Fruit fly (Drosophila melanogaster) whole organism, adult: Measurements from ENCODE around the gene DnaJ-H.

ENCODE experiments used
- CG11617 ChIP-seq: fragments of 200-800 bp; sonication (Bioruptor generic); optimal IDR thresholded peaks from 2 replicates; lab custom pipeline; 2017; ENCODE audit warnings: mild to moderate bottlenecking, missing biosample characterization, missing genetic modification reagents, missing genetic modification characterization
- CG12768 ChIP-seq: fragments of 200-800 bp; sonication (Bioruptor generic); optimal IDR thresholded peaks from 2 replicates; lab custom pipeline; 2017; ENCODE audit warnings: missing biosample characterization, missing genetic modification characterization, mild to moderate bottlenecking, moderate library complexity, missing genetic modification reagents
- CG14711 ChIP-seq: fragments of 200-800 bp; sonication (Bioruptor generic); optimal IDR thresholded peaks from 2 replicates; lab custom pipeline; 2018; ENCODE audit warnings: missing biosample characterization, mild to moderate bottlenecking, missing genetic modification characterization, moderate library complexity
- CG1620 ChIP-seq: fragments of 200-800 bp; sonication (Bioruptor generic); optimal IDR thresholded peaks from 2 replicates; lab custom pipeline; 2016; ENCODE audit warnings: missing biosample characterization, missing genetic modification characterization
- CG33017 ChIP-seq: fragments of 200-800 bp; sonication (Bioruptor generic); optimal IDR thresholded peaks from 2 replicates; lab custom pipeline; 2018; ENCODE audit warnings: missing biosample characterization, mild to moderate bottlenecking, missing genetic modification characterization, moderate library complexity
- CG5204 ChIP-seq: fragments of 200-800 bp; sonication (Bioruptor generic); optimal IDR thresholded peaks from 2 replicates; lab custom pipeline; 2016; ENCODE audit warnings: missing biosample characterization, missing genetic modification characterization
- CG7045 ChIP-seq: fragments of 200-800 bp; sonication (Bioruptor generic); optimal IDR thresholded peaks from 2 replicates; lab custom pipeline; 2017; ENCODE audit warnings: missing biosample characterization, mild to moderate bottlenecking, missing genetic modification characterization
- CG7101 ChIP-seq: fragments of 200-800 bp; sonication (Bioruptor generic); optimal IDR thresholded peaks from 2 replicates; lab custom pipeline; 2018; ENCODE audit warnings: missing biosample characterization, mild to moderate bottlenecking, missing genetic modification characterization, moderate library complexity
- Clk ChIP-seq: fragments of 200-800 bp; sonication (Bioruptor generic); optimal IDR thresholded peaks from 2 replicates; lab custom pipeline; 2017; ENCODE audit warnings: missing biosample characterization, missing genetic modification characterization
- Crg-1 ChIP-seq: fragments of 200-800 bp; sonication (Bioruptor generic); optimal IDR thresholded peaks from 2 replicates; lab custom pipeline; 2016; ENCODE audit warnings: missing biosample characterization, missing genetic modification characterization
- Hr96 ChIP-seq: fragments of 200-800 bp; sonication (Bioruptor generic); optimal IDR thresholded peaks from 2 replicates; lab custom pipeline; 2016; ENCODE audit warnings: missing biosample characterization, missing genetic modification characterization
- Mnt ChIP-seq: fragments of 200-800 bp; sonication (Bioruptor generic); optimal IDR thresholded peaks from 2 replicates; lab custom pipeline; 2016; ENCODE audit warnings: missing biosample characterization, mild to moderate bottlenecking, missing genetic modification characterization
- bab1 ChIP-seq: fragments of 200-800 bp; sonication (Bioruptor generic); optimal IDR thresholded peaks from 3 replicates; lab custom pipeline; 2019; ENCODE audit warnings: missing biosample characterization, mild to moderate bottlenecking, missing genetic modification characterization, moderate library complexity
- cic ChIP-seq: fragments of 200-800 bp; sonication (Bioruptor generic); optimal IDR thresholded peaks from 2 replicates; lab custom pipeline; 2017; ENCODE audit warnings: missing biosample characterization, mild to moderate bottlenecking, missing genetic modification characterization, moderate library complexity
- cnc ChIP-seq, 2 experiments: fragments of >200 bp; optimal IDR thresholded peaks; 2 replicates each; lab custom pipeline; 2017
- kay ChIP-seq: fragments of 200-800 bp; sonication (Bioruptor generic); peaks from one replicate; lab custom pipeline; 2016; ENCODE audit warnings: missing biosample characterization, missing genetic modification characterization, borderline replicate concordance
- ovo ChIP-seq: fragments of 200-800 bp; sonication (Bioruptor generic); optimal IDR thresholded peaks from 2 replicates; lab custom pipeline; 2016; ENCODE audit warnings: missing biosample characterization, missing genetic modification characterization
- pad ChIP-seq: fragments of 200-800 bp; sonication (Bioruptor generic); optimal IDR thresholded peaks from 3 replicates; lab custom pipeline; 2017; ENCODE audit warnings: missing biosample characterization, missing genetic modification characterization, mild to moderate bottlenecking, moderate library complexity, missing genetic modification reagents
- tj ChIP-seq: fragments of 200-800 bp; sonication (Bioruptor generic); optimal IDR thresholded peaks from 3 replicates; lab custom pipeline; 2017; ENCODE audit warnings: missing biosample characterization, mild to moderate bottlenecking, missing genetic modification characterization, moderate library complexity
- toe ChIP-seq: fragments of 200-800 bp; sonication (Bioruptor generic); optimal IDR thresholded peaks from 2 replicates; lab custom pipeline; 2016; ENCODE audit warnings: missing biosample characterization, missing genetic modification characterization

DnaJ-H gene

dm6 chr2L:13165802-13166347 is at the start of gene DnaJ-H:
TSS of gene DnaJ-H (minus strand) at chr2L:13166072.
- TF ChIP-seq CG14711 (tag; lab: Kevin White, UChicago) (no peak), cic (peak; percentile 60), tj (GFP tag; lab: Kevin White, UChicago) (peak; percentile 88), Mnt (GFP tag; lab: Kevin White, UChicago) (peak; percentile 37), cnc (optimal IDR thresholded peaks at IDR 0.05; lab: Kevin White, UChicago) (no peak)

- TF ChIP-seq CG7101 (no peak), Mnt (GFP tag; lab: Kevin White, UChicago) (no peak)
Observed at dm6 chr2L:13215010-13215409, 49.1 kb upstream of the DnaJ-H start, which contains the start of gene kek4. TSS of gene kek4 (minus strand) at chr2L:13215350.

- TF ChIP-seq kay (GFP tag; lab: Kevin White, UChicago) = peak; percentile 54
Observed at dm6 chr2L:13211764-13212265, 45.9 kb upstream of the DnaJ-H start, which contains the start of gene CG15482. TSS of gene CG15482 (minus strand) at chr2L:13211814.

- TF ChIP-seq CG5204 (GFP tag; lab: Kevin White, UChicago) (no peak), Mnt (GFP tag; lab: Kevin White, UChicago) (peak; percentile 79), Crg-1 (GFP tag; lab: Kevin White, UChicago) (no peak), tj (GFP tag; lab: Kevin White, UChicago) (peak; percentile 91), CG7045 (peak; percentile 45), CG14711 (tag; lab: Kevin White, UChicago) (no peak), ovo (GFP tag; lab: Kevin White, UChicago) (peak; percentile 39), CG12768 (GFP tag; lab: Kevin White, UChicago) (peak; percentile 9), CG7101 (peak; percentile 23), Hr96 (GFP tag; lab: Kevin White, UChicago) (no peak), pad (GFP tag; lab: Kevin White, UChicago) (no peak), CG11617 (no peak), cic (peak; percentile 64), kay (GFP tag; lab: Kevin White, UChicago) (peak; percentile 98)
Observed at dm6 chr2L:13206857-13207463, 41.1 kb upstream of the DnaJ-H start.

dm6 chr2L:13206077-13206668 is 40.3 kb upstream of the DnaJ-H start:
- TF ChIP-seq Crg-1 (GFP tag; lab: Kevin White, UChicago) = peak; percentile 40
- TF ChIP-seq pad (GFP tag; lab: Kevin White, UChicago) = peak; percentile 72
- peak; percentile 41 for TF ChIP-seq CG1620 (GFP tag; lab: Kevin White, UChicago)
- TF ChIP-seq tj (GFP tag; lab: Kevin White, UChicago) = peak; percentile 30
- peak; percentile 23 for TF ChIP-seq bab1
- TF ChIP-seq CG7101 = peak; percentile 51
- TF ChIP-seq CG7045 = peak; percentile 79
- TF ChIP-seq Hr96 (GFP tag; lab: Kevin White, UChicago) = no peak
- TF ChIP-seq CG11617 = peak; percentile 22
- peak; percentile 78 for TF ChIP-seq CG33017 (tag; lab: Kevin White, UChicago)
- peak; percentile 63 for TF ChIP-seq Mnt (GFP tag; lab: Kevin White, UChicago)
- peak; percentile 99 for TF ChIP-seq cic
- no peak for TF ChIP-seq ovo (GFP tag; lab: Kevin White, UChicago)
- peak; percentile 1 for TF ChIP-seq toe
- TF ChIP-seq cnc (optimal IDR thresholded peaks at IDR 0.05; lab: Kevin White, UChicago) = no peak
- TF ChIP-seq CG5204 (GFP tag; lab: Kevin White, UChicago) = no peak
- TF ChIP-seq kay (GFP tag; lab: Kevin White, UChicago) = no peak
- peak; percentile 93 for TF ChIP-seq CG12768 (GFP tag; lab: Kevin White, UChicago)
- no peak for TF ChIP-seq Clk
- peak; percentile 43 for TF ChIP-seq CG14711 (tag; lab: Kevin White, UChicago)

- TF ChIP-seq CG1620 (GFP tag; lab: Kevin White, UChicago) (peak; percentile 40), CG7101 (no peak), Mnt (GFP tag; lab: Kevin White, UChicago) (peak; percentile 72), CG11617 (peak; percentile 15), tj (GFP tag; lab: Kevin White, UChicago) (peak; percentile 48), Clk (no peak), CG7045 (peak; percentile 57), toe (no peak), CG33017 (tag; lab: Kevin White, UChicago) (peak; percentile 30), kay (GFP tag; lab: Kevin White, UChicago) (no peak), Crg-1 (GFP tag; lab: Kevin White, UChicago) (peak; percentile 31), ovo (GFP tag; lab: Kevin White, UChicago) (no peak), CG5204 (GFP tag; lab: Kevin White, UChicago) (no peak), CG14711 (tag; lab: Kevin White, UChicago) (peak; percentile 36), pad (GFP tag; lab: Kevin White, UChicago) (peak; percentile 22), Hr96 (GFP tag; lab: Kevin White, UChicago) (no peak), bab1 (no peak), cnc (optimal IDR thresholded peaks at IDR 0.05; lab: Kevin White, UChicago) (no peak), CG12768 (GFP tag; lab: Kevin White, UChicago) (peak; percentile 64), cic (peak; percentile 54)
Observed at dm6 chr2L:13205256-13205655, 39.4 kb upstream of the DnaJ-H start.
